Fruit fly (Drosophila melanogaster) whole organism, wandering third instar larva: Measurements from ENCODE around the gene CG10311.

Source experiments
- Abd-B ChIP-seq: fragments of >200 bp; optimal IDR thresholded peaks from 2 replicates; lab custom pipeline; 2017; ENCODE audit warnings: missing biosample characterization, missing genetic modification characterization
- CG32264 ChIP-seq: fragments of 200-800 bp; sonication (Bioruptor generic); optimal IDR thresholded peaks from 2 replicates; lab custom pipeline; 2016; ENCODE audit warnings: missing biosample characterization, missing genetic modification characterization
- CG9705 ChIP-seq: fragments of 200-800 bp; sonication (Bioruptor generic); optimal IDR thresholded peaks from 2 replicates; lab custom pipeline; 2018; ENCODE audit warnings: missing biosample characterization, mild to moderate bottlenecking, missing genetic modification characterization
- CrebA ChIP-seq: fragments of 200-800 bp; sonication (Bioruptor generic); optimal IDR thresholded peaks from 2 replicates; lab custom pipeline; 2016; ENCODE audit warnings: missing biosample characterization, mild to moderate bottlenecking, missing genetic modification characterization, borderline replicate concordance
- Dfd ChIP-seq: fragments of >200 bp; optimal IDR thresholded peaks from 2 replicates; lab custom pipeline; 2017; ENCODE audit warnings: missing biosample characterization, missing genetic modification characterization
- Dif ChIP-seq: fragments of 200-275, 200-300 bp; sonication (Bioruptor generic); optimal IDR thresholded peaks from 2 replicates; lab custom pipeline; 2018; ENCODE audit warnings: missing biosample characterization, missing genetic modification characterization; ENCODE audit not compliant: partially characterized antibody
- GATAd ChIP-seq: sonication (Bioruptor generic); optimal IDR thresholded peaks from 2 replicates; lab custom pipeline; 2016; ENCODE audit warnings: missing biosample characterization, missing genetic modification characterization
- HLH106 ChIP-seq: fragments of 200-800 bp; optimal IDR thresholded peaks from 3 replicates; lab custom pipeline; 2019; ENCODE audit warnings: missing biosample characterization, mild to moderate bottlenecking, missing genetic modification characterization, moderate library complexity
- Hnf4 ChIP-seq: fragments of 200-800 bp; sonication (Bioruptor generic); optimal IDR thresholded peaks from 2 replicates; lab custom pipeline; 2016; ENCODE audit warnings: missing biosample characterization, mild to moderate bottlenecking, missing genetic modification characterization
- Hr78 ChIP-seq: fragments of >200 bp; optimal IDR thresholded peaks from 2 replicates; lab custom pipeline; 2017; ENCODE audit warnings: missing biosample characterization, missing genetic modification characterization
- Hr83 ChIP-seq: fragments of 200-300 bp; sonication (Bioruptor generic); optimal IDR thresholded peaks from 2 replicates; lab custom pipeline; 2016; ENCODE audit warnings: missing biosample characterization, mild to moderate bottlenecking, missing genetic modification characterization, moderate library complexity; ENCODE audit not compliant: poor library complexity, severe bottlenecking
- OdsH ChIP-seq: fragments of 200-800 bp; sonication (Bioruptor generic); optimal IDR thresholded peaks from 2 replicates; lab custom pipeline; 2016; ENCODE audit warnings: missing biosample characterization, mild to moderate bottlenecking, missing genetic modification characterization
- Rel ChIP-seq, 2 experiments: fragments of 200-800 bp; sonication (Bioruptor generic) in 1 of 2; optimal IDR thresholded peaks; 2 replicates in 1 of 2; 3 replicates in 1 of 2; lab custom pipeline; 2016 to 2019; ENCODE audit warnings: mild to moderate bottlenecking in 2 of 2, missing biosample characterization in 2 of 2, missing genetic modification characterization in 2 of 2, moderate library complexity in 1 of 2
- Sp1 ChIP-seq: fragments of 200-800 bp; sonication (Bioruptor generic); optimal IDR thresholded peaks from 3 replicates; lab custom pipeline; 2019; ENCODE audit warnings: missing biosample characterization, mild to moderate bottlenecking, missing genetic modification characterization, moderate library complexity
- Vsx2 ChIP-seq: fragments of 200-300, 225-300 bp; sonication (Bioruptor generic); optimal IDR thresholded peaks from 2 replicates; lab custom pipeline; 2018; ENCODE audit warnings: missing biosample characterization, missing genetic modification characterization; ENCODE audit not compliant: partially characterized antibody
- br ChIP-seq: fragments of 200-800 bp; sonication (Bioruptor generic); optimal IDR thresholded peaks from 2 replicates; lab custom pipeline; 2016; ENCODE audit warnings: missing biosample characterization, missing genetic modification characterization
- brk ChIP-seq: fragments of 200-800 bp; sonication (Bioruptor generic); optimal IDR thresholded peaks from 2 replicates; lab custom pipeline; 2016; ENCODE audit warnings: missing biosample characterization, mild to moderate bottlenecking, missing genetic modification characterization
- dl ChIP-seq, 2 experiments: fragments of 175-275, 200-275 bp in 1 of 2; fragments of 200-275 bp in 1 of 2; sonication (Bioruptor generic); optimal IDR thresholded peaks; lab custom pipeline; 2018; ENCODE audit warnings: mild to moderate bottlenecking in 2 of 2, missing biosample characterization in 2 of 2, missing genetic modification characterization in 2 of 2, moderate library complexity in 2 of 2; ENCODE audit not compliant: partially characterized antibody in 2 of 2, insufficient read depth in 1 of 2
- ey ChIP-seq: fragments of 200-800 bp; sonication (Bioruptor generic); optimal IDR thresholded peaks from 2 replicates; lab custom pipeline; 2016; ENCODE audit warnings: missing biosample characterization, missing genetic modification characterization
- foxo ChIP-seq, 2 experiments: fragments of 200-800 bp; sonication (Bioruptor generic); optimal IDR thresholded peaks; 2 replicates in 1 of 2; 3 replicates in 1 of 2; lab custom pipeline; 2016 to 2017; ENCODE audit warnings: missing biosample characterization in 2 of 2, missing genetic modification characterization in 2 of 2
- fru ChIP-seq: fragments of 200-800 bp; sonication (Bioruptor generic); optimal IDR thresholded peaks from 3 replicates; lab custom pipeline; 2016; ENCODE audit warnings: missing biosample characterization, mild to moderate bottlenecking, missing genetic modification characterization
- h ChIP-seq: fragments of 200-800 bp; sonication (Bioruptor generic); optimal IDR thresholded peaks from 3 replicates; lab custom pipeline; 2016; ENCODE audit warnings: missing biosample characterization, mild to moderate bottlenecking, missing genetic modification characterization
- jim ChIP-seq: fragments of 175-275, 200-325 bp; sonication (Bioruptor generic); optimal IDR thresholded peaks from 2 replicates; lab custom pipeline; 2016; ENCODE audit warnings: missing biosample characterization, mild to moderate bottlenecking, missing genetic modification characterization
- pan ChIP-seq: fragments of >200 bp; optimal IDR thresholded peaks from 2 replicates; lab custom pipeline; 2017
- psq ChIP-seq: fragments of 200-800 bp; sonication (Bioruptor generic); optimal IDR thresholded peaks from 3 replicates; lab custom pipeline; 2017; ENCODE audit warnings: missing biosample characterization, mild to moderate bottlenecking, missing genetic modification characterization, moderate library complexity
- rgr ChIP-seq: fragments of 200-800 bp; sonication (Bioruptor generic); optimal IDR thresholded peaks from 3 replicates; lab custom pipeline; 2016; ENCODE audit warnings: missing biosample characterization, mild to moderate bottlenecking, missing genetic modification characterization
- sage ChIP-seq: fragments of 200-800 bp; sonication (Bioruptor generic); optimal IDR thresholded peaks from 2 replicates; lab custom pipeline; 2016; ENCODE audit warnings: missing biosample characterization, mild to moderate bottlenecking, missing genetic modification characterization
- sv ChIP-seq: fragments of 200-800 bp; sonication (Bioruptor generic); optimal IDR thresholded peaks from 3 replicates; lab custom pipeline; 2016; ENCODE audit warnings: missing biosample characterization, missing genetic modification characterization

The CG10311 gene

dm6 chr3R:16339475-16339874 lies 17.3 kb downstream of the CG10311 start, which contains the start of gene Sulf1:
Gene Sulf1, minus strand, starts transcription at chr3R:16339575.
- TF ChIP-seq jim (no peak), Hr78 (GFP tag; lab: Kevin White, UChicago) (no peak), Dfd (GFP tag; lab: Kevin White, UChicago) (no peak), pan (lab: Kevin White, UChicago) (no peak), psq (GFP tag; lab: Kevin White, UChicago) (no peak), Rel (GFP tag; optimal IDR thresholded peaks at IDR 0.05; lab: Kevin White, UChicago) (no peak), Rel (tag; optimal IDR thresholded peaks at IDR 0.05; lab: Kevin White, UChicago) (no peak), rgr (no peak), dl (GFP tag; optimal IDR thresholded peaks at IDR 0.05; lab: Kevin White, UChicago; ENCODE audit: insufficient read depth in 1 of 2, partially characterized antibody in 2 of 2) (no peak), CG32264 (GFP tag; lab: Kevin White, UChicago) (no peak), Dif (no peak), Abd-B (GFP tag; lab: Kevin White, UChicago) (no peak), CrebA (no peak)

dm6 chr3R:16338342-16338741 lies 18.5 kb downstream of the CG10311 start:
- TF ChIP-seq Sp1 (peak; percentile 18), Hr83 (GFP tag; lab: Kevin White, UChicago) (peak; percentile 33), foxo (GFP tag; optimal IDR thresholded peaks at IDR 0.05; lab: Kevin White, UChicago) (peak in 1 of 2 experiments; percentile 15), Dif (no peak), jim (peak; percentile 33), CG32264 (GFP tag; lab: Kevin White, UChicago) (no peak), Rel (GFP tag; optimal IDR thresholded peaks at IDR 0.05; lab: Kevin White, UChicago) (no peak), Rel (tag; optimal IDR thresholded peaks at IDR 0.05; lab: Kevin White, UChicago) (peak; percentile 67), HLH106 (no peak), CG9705 (GFP tag; lab: Kevin White, UChicago) (no peak), rgr (no peak), fru (GFP tag; lab: Kevin White, UChicago) (no peak), sage (no peak), h (GFP tag; lab: Kevin White, UChicago) (peak; percentile 50), GATAd (GFP tag; lab: Kevin White, UChicago) (no peak)

- no peak for TF ChIP-seq sv (GFP tag; lab: Kevin White, UChicago)
- no peak for TF ChIP-seq OdsH
- no peak for TF ChIP-seq h (GFP tag; lab: Kevin White, UChicago)
- TF ChIP-seq brk (GFP tag; lab: Kevin White, UChicago): no peak
- TF ChIP-seq dl (GFP tag; optimal IDR thresholded peaks at IDR 0.05; lab: Kevin White, UChicago; ENCODE audit: insufficient read depth in 1 of 2, partially characterized antibody in 2 of 2): no peak
- no peak for TF ChIP-seq HLH106
- TF ChIP-seq CG9705 (GFP tag; lab: Kevin White, UChicago): no peak
- no peak for TF ChIP-seq pan (lab: Kevin White, UChicago)
- TF ChIP-seq fru (GFP tag; lab: Kevin White, UChicago): no peak
- no peak for TF ChIP-seq Dif
- TF ChIP-seq CG32264 (GFP tag; lab: Kevin White, UChicago): no peak
- TF ChIP-seq foxo (GFP tag; optimal IDR thresholded peaks at IDR 0.05; lab: Kevin White, UChicago): no peak
- no peak for TF ChIP-seq sage
- no peak for TF ChIP-seq GATAd (GFP tag; lab: Kevin White, UChicago)
Measured at dm6 chr3R:16337863-16338262, 19.0 kb downstream of the CG10311 start.

dm6 chr3R:16337053-16337385 lies 19.8 kb downstream of the CG10311 start:
- TF ChIP-seq fru (GFP tag; lab: Kevin White, UChicago) (peak; percentile 37), br (GFP tag; lab: Kevin White, UChicago) (peak; percentile 6), rgr (peak; percentile 46), Hr78 (GFP tag; lab: Kevin White, UChicago) (no peak), foxo (GFP tag; optimal IDR thresholded peaks at IDR 0.05; lab: Kevin White, UChicago) (peak in 1 of 2 experiments; percentile 36), Sp1 (no peak), pan (lab: Kevin White, UChicago) (no peak), CG32264 (GFP tag; lab: Kevin White, UChicago) (no peak), ey (GFP tag; lab: Kevin White, UChicago) (peak; percentile 48), Hnf4 (GFP tag; lab: Kevin White, UChicago) (no peak), jim (no peak), OdsH (peak; percentile 5), sage (no peak), h (GFP tag; lab: Kevin White, UChicago) (peak; percentile 47), Vsx2 (GFP tag; lab: Kevin White, UChicago) (no peak), brk (GFP tag; lab: Kevin White, UChicago) (no peak)
